1 fruit fly cellular context compared by ENCODE assay signal in the genomic region with DNA sequence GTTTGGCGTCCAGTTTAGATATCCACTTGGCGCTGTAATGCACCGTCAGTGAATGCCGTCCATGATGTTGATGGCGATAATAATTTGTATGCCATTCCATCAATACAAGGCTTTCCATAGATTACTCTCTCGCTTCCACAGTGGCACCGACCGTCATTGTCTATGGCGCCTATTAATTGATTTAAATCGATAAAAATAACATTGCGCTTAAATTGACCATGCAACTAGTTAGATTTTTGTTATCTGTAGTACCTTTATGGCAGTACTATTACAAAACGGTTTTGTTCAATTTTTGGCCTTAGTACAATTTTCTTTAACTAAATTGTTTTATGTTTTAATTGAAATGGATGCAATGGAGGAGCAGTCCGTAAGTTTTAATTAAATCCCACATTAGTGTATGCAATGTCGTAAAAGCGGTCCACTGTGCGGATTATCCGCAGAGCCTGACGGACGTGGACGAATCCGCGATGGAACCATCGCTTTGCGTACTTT.
TF ChIP-seq lines count a peak whose summit lies in the region.

No protein-coding gene starts in this region.

TF ChIP-seq in whole organism, prepupa, 60 proteins besides CTCF, POLR2A, EP300 and RAD21 (continued from another document):
- TF ChIP-seq CG34406 (GFP tag; optimal IDR thresholded peaks at IDR 0.05; lab: Kevin White, UChicago) (no peak), CG6276 (GFP tag; optimal IDR thresholded peaks at IDR 0.05; lab: Kevin White, UChicago) (peak; percentile 13)
